Worm (Caenorhabditis elegans) whole organism, early embryonic: ENCODE measurements around the gene phg-1.

Experiments
- F13C5.2 ChIP-seq: sonication (generic microtip); optimal IDR thresholded peaks from 2 replicates; lab custom pipeline; 2017; ENCODE audit warnings: mild to moderate bottlenecking, missing genetic modification characterization, inconsistent platforms, missing compliant biosample characterization
- aly-1 ChIP-seq: sonication (generic microtip); optimal IDR thresholded peaks from 2 replicates; lab custom pipeline; 2016; ENCODE audit warnings: missing genetic modification characterization, missing compliant biosample characterization
- ama-1 ChIP-seq: fragments of 150-350 bp; optimal IDR thresholded peaks from 2 replicates; lab custom pipeline; 2014
- ceh-36 ChIP-seq: sonication (generic microtip); optimal IDR thresholded peaks from 2 replicates; lab custom pipeline; 2016; ENCODE audit warnings: missing genetic modification characterization, inconsistent platforms, missing compliant biosample characterization
- flt-1 ChIP-seq: fragments of 200-800 bp; sonication (Bioruptor generic); IDR thresholded peaks from 2 replicates; pipeline ENCODE4 v1.3.6; 2022; ENCODE audit warnings: missing genetic modification characterization, missing compliant biosample characterization
- hmg-4 ChIP-seq: fragments of 200-800 bp; sonication (Bioruptor generic); optimal IDR thresholded peaks from 2 replicates; lab custom pipeline; 2018; ENCODE audit warnings: mild to moderate bottlenecking, missing genetic modification characterization, missing compliant biosample characterization
- hnd-1 ChIP-seq: sonication (generic microtip); optimal IDR thresholded peaks from 2 replicates; lab custom pipeline; 2016; ENCODE audit warnings: missing genetic modification characterization, missing compliant biosample characterization
- pes-1 ChIP-seq: fragments of 200-800 bp; sonication (Bioruptor generic); IDR thresholded peaks from 2 replicates; pipeline ENCODE4 v1.3.6; 2022; ENCODE audit warnings: missing genetic modification reagents, missing genetic modification characterization, missing compliant biosample characterization
- scrt-1 ChIP-seq: fragments of 200-800 bp; sonication (Bioruptor generic); IDR thresholded peaks from 2 replicates; pipeline ENCODE4 v1.3.6; 2022; ENCODE audit warnings: missing genetic modification characterization, missing compliant biosample characterization
- tbx-37 ChIP-seq: fragments of 200-800 bp; sonication (Bioruptor generic); conservative IDR thresholded peaks from 2 replicates; pipeline ENCODE4 v1.3.6; 2022; ENCODE audit warnings: missing genetic modification reagents, missing genetic modification characterization, missing compliant biosample characterization
- tra-4 ChIP-seq: sonication (generic microtip); optimal IDR thresholded peaks from 2 replicates; lab custom pipeline; 2017; ENCODE audit warnings: missing genetic modification characterization, missing compliant biosample characterization

DNA sequence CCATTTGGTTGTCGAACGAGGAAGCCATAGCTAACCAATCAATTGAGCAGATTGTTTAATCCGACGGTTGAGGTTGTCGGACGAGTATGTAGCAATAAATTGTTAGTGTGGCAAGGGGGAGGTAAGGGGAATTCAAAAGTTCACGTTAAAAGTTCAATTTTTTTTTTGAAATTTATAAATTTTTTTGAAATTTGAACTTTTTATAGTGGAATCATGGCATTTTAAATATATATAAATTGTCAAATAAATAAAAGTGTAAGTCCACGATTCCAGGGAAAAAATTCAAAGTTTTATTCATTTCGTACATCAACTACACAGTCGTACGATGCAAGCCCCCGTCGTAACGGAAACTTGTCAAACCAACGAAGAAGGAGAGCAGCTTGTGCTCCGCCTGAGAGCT lies 29.1 kb upstream of the phg-1 start, which contains the start of the genes ZK945.7 and ZK945.8:
- TF ChIP-seq tbx-37 (GFP tag; lab: Robert Waterston, UW) (no peak), pes-1 (GFP tag; lab: Robert Waterston, UW) (no peak), ama-1 (lab: Kevin White, UChicago) (no peak), ceh-36 (tag; lab: Kevin White, UChicago) (no peak), hnd-1 (no peak), F13C5.2 (tag; lab: Kevin White, UChicago) (no peak), flt-1 (GFP tag; lab: Robert Waterston, UW) (no peak), tra-4 (tag; lab: Kevin White, UChicago) (no peak), aly-1 (tag; lab: Kevin White, UChicago) (no peak), scrt-1 (GFP tag; lab: Robert Waterston, UW) (no peak), hmg-4 (no peak)
